Worm (Caenorhabditis elegans) whole organism, L2 larva: ENCODE measurements around the gene srv-34.

ENCODE experiments used
- F13H6.1 ChIP-seq: sonication (generic microtip); optimal IDR thresholded peaks from 2 replicates; lab custom pipeline; 2016; ENCODE audit warnings: missing genetic modification characterization, missing compliant biosample characterization
- ama-1 ChIP-seq: fragments of 150-350 bp; optimal IDR thresholded peaks from 2 replicates; lab custom pipeline; 2018; ENCODE audit warnings: inconsistent platforms
- lin-13 ChIP-seq: fragments of 150-350 bp; optimal IDR thresholded peaks from 2 replicates; lab custom pipeline; 2014; ENCODE audit warnings: missing biosample characterization, missing genetic modification reagents, missing genetic modification characterization
- lsy-2 ChIP-seq, 2 experiments: fragments of 150-350 bp in 1 of 2; sonication (generic microtip) in 1 of 2; optimal IDR thresholded peaks; 2 replicates each; lab custom pipeline; 2014 to 2017; ENCODE audit warnings: missing biosample characterization in 2 of 2, missing genetic modification characterization in 2 of 2
- nhr-23 ChIP-seq: fragments of 150-350 bp; optimal IDR thresholded peaks from 2 replicates; lab custom pipeline; 2014; ENCODE audit warnings: missing biosample characterization, missing genetic modification reagents, missing genetic modification characterization
- nhr-237 ChIP-seq: fragments of 150-350 bp; optimal IDR thresholded peaks from 2 replicates; lab custom pipeline; 2014; ENCODE audit warnings: missing biosample characterization, missing genetic modification characterization
- ztf-1 ChIP-seq: fragments of 200-800 bp; sonication (Bioruptor generic); conservative IDR thresholded peaks from 2 replicates; pipeline ENCODE4 v1.3.6; 2022; ENCODE audit warnings: missing genetic modification characterization, missing compliant biosample characterization

DNA sequence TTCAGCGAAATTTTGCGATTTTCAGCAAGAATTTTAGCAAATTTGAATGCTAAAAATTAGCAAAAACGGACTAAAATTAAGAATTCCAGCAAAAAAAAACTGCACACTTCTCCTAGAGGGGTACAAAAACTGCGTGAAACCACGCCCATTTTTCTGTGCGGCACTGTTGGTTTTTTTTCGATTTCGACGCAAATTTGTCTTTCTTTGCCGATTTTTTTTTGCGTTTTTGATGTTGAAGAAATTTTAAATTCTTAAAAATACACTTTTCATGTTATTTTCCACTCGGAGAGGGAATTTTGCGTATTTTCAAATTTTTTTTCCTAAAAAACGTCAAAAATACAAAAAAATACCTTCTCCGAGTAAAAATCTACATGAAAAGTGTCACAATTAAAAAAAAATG, 29.4 kb upstream of the srv-34 start, which contains the start of gene syp-1:
- TF ChIP-seq nhr-237 (no peak), ztf-1 (GFP tag; lab: Robert Waterston, UW) (no peak), ama-1 (no peak), nhr-23 (tag; lab: Kevin White, UChicago) (no peak), lsy-2 (tag; optimal IDR thresholded peaks at IDR 0.05; lab: Kevin White, UChicago) (no peak), F13H6.1 (tag; lab: Kevin White, UChicago) (no peak), lin-13 (no peak)
